Worm (Caenorhabditis elegans): ENCODE data around the gene F35B3.3.
A peak's percentile ranks its signal among the peaks of the same experiment; 100 is the strongest.

F35B3.3 gene

ce11 chrX:16998003-16998402, 15.3 kb upstream of the F35B3.3 start:
- TF ChIP-seq nhr-25 (tag; optimal IDR thresholded peaks at IDR 0.05) (peak; percentile 66), unc-39 (tag; optimal IDR thresholded peaks at IDR 0.05) (no peak)

DNA sequence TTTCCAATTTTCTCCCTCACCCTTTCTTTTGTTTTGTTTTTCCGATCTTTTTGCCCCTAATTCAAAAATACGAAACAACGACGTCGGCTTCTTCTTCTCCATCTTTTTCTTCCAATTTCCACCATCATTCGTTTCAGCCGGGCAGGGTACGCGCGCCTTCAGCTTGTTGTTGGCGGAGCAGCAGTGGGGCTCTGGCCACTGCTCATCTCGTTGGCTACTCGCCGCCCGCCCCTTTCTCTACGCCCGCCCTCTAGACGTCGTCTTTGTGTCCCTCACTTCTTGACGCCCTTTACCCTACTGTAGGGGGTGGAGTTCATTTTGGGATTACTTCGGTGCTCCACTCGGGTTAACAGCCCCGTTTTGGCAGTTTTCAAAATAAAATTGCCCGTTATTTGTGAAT, 14.3 kb upstream of the F35B3.3 start:
- TF ChIP-seq nhr-25 (tag; optimal IDR thresholded peaks at IDR 0.05) (no peak), blmp-1 (tag; optimal IDR thresholded peaks at IDR 0.05; ENCODE audit: insufficient read depth) (no peak), unc-62 (GFP tag; optimal IDR thresholded peaks at IDR 0.05) (no peak), nhr-237 (tag; optimal IDR thresholded peaks at IDR 0.05) (no peak), sma-9 (GFP tag; optimal IDR thresholded peaks at IDR 0.05) (no peak), sma-9 (tag; optimal IDR thresholded peaks at IDR 0.05) (no peak), fos-1 (tag; optimal IDR thresholded peaks at IDR 0.05) (no peak), snpc-4 (tag; optimal IDR thresholded peaks at IDR 0.05) (no peak), sma-3 (GFP tag; optimal IDR thresholded peaks at IDR 0.05) (no peak), F13H6.1 (tag; optimal IDR thresholded peaks at IDR 0.05) (no peak)

- TF ChIP-seq mab-5 (tag; optimal IDR thresholded peaks at IDR 0.05) (peak; percentile 11), fos-1 (tag; optimal IDR thresholded peaks at IDR 0.05) (no peak)
Measured at ce11 chrX:16999649-17000048, 13.6 kb upstream of the F35B3.3 start.

ce11 chrX:17002149-17002548, 11.1 kb upstream of the F35B3.3 start:
- TF ChIP-seq elt-3 (tag; optimal IDR thresholded peaks at IDR 0.05) (no peak), zag-1 (tag; optimal IDR thresholded peaks at IDR 0.05) (peak; percentile 20), egl-27 (tag; optimal IDR thresholded peaks at IDR 0.05) (no peak), skn-1 (tag; optimal IDR thresholded peaks at IDR 0.05) (no peak), Y55F3AM.14 (GFP tag; optimal IDR thresholded peaks at IDR 0.05) (no peak), sma-9 (GFP tag; optimal IDR thresholded peaks at IDR 0.05) (peak; percentile 8), sma-9 (tag; optimal IDR thresholded peaks at IDR 0.05) (no peak), ama-1 (optimal IDR thresholded peaks at IDR 0.05) (no peak), sem-4 (tag; optimal IDR thresholded peaks at IDR 0.05) (peak; percentile 1), lsy-2 (tag; optimal IDR thresholded peaks at IDR 0.05) (peak in 1 of 2 experiments; percentile 24), ceh-16 (tag; optimal IDR thresholded peaks at IDR 0.05) (no peak), elt-1 (tag; optimal IDR thresholded peaks at IDR 0.05) (no peak), ztf-11 (tag; optimal IDR thresholded peaks at IDR 0.05) (no peak), unc-62 (GFP tag; optimal IDR thresholded peaks at IDR 0.05) (no peak), lin-13 (GFP tag; optimal IDR thresholded peaks at IDR 0.05) (no peak)

- TF ChIP-seq lin-13 (GFP tag; optimal IDR thresholded peaks at IDR 0.05) (peak; percentile 5), mab-5 (tag; optimal IDR thresholded peaks at IDR 0.05) (peak; percentile 68), mdl-1 (tag; optimal IDR thresholded peaks at IDR 0.05) (no peak), nhr-129 (tag; optimal IDR thresholded peaks at IDR 0.05) (peak; percentile 36), ceh-16 (tag; optimal IDR thresholded peaks at IDR 0.05) (no peak), egl-27 (tag; optimal IDR thresholded peaks at IDR 0.05) (no peak), lsy-2 (tag; optimal IDR thresholded peaks at IDR 0.05) (peak in 1 of 2 experiments; percentile 16), sem-4 (tag; optimal IDR thresholded peaks at IDR 0.05) (peak; percentile 75), snpc-4 (tag; optimal IDR thresholded peaks at IDR 0.05) (no peak), nhr-23 (tag; optimal IDR thresholded peaks at IDR 0.05) (no peak)
Measured at ce11 chrX:17003473-17004123, 9.7 kb upstream of the F35B3.3 start.

DNA sequence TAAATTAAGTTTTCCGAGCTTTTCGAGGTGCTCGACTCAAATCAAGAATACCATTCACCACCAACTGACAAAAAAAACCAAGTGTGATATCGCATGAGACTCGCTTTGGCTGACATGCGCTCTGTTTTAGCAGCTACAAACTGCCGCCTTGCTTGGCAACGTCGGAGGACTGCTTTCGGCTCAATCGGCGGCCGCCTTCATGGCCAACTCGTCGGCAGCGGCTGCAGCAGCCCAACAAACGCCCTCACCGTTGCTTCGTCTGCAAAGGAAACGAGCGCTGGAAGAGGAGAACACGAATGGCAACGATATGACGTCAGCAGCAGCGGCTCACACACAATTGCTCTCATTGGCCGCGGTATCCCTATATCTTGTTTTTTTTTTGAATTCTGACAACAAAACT, 6.4 kb upstream of the F35B3.3 start:
- TF ChIP-seq F13H6.1 (tag; optimal IDR thresholded peaks at IDR 0.05) (no peak), sma-9 (GFP tag; optimal IDR thresholded peaks at IDR 0.05) (no peak), sma-9 (tag; optimal IDR thresholded peaks at IDR 0.05) (no peak), egl-27 (tag; optimal IDR thresholded peaks at IDR 0.05) (no peak), nhr-21 (tag; optimal IDR thresholded peaks at IDR 0.05) (no peak), ztf-4 (tag; optimal IDR thresholded peaks at IDR 0.05) (no peak), aly-2 (tag; optimal IDR thresholded peaks at IDR 0.05) (no peak), snpc-4 (tag; optimal IDR thresholded peaks at IDR 0.05) (no peak), lsy-2 (tag; optimal IDR thresholded peaks at IDR 0.05) (no peak)

ce11 chrX:17019098-17019497, 5.8 kb downstream of the F35B3.3 start:
- no peak for TF ChIP-seq nhr-11 (tag; optimal IDR thresholded peaks at IDR 0.05)
- no peak for TF ChIP-seq ceh-82 (tag; optimal IDR thresholded peaks at IDR 0.05)
- TF ChIP-seq ztf-4 (tag; optimal IDR thresholded peaks at IDR 0.05), result no peak
- TF ChIP-seq aly-2 (tag; optimal IDR thresholded peaks at IDR 0.05), result no peak
- no peak for TF ChIP-seq nhr-129 (tag; optimal IDR thresholded peaks at IDR 0.05)

All from whole organism, L2 larva.